Worm (Caenorhabditis elegans) whole organism, early embryonic: Measurements from ENCODE around the gene nas-19.

Source experiments
- B0310.2 ChIP-seq: sonication (generic microtip); optimal IDR thresholded peaks from 2 replicates; lab custom pipeline; 2016; ENCODE audit warnings: mild to moderate bottlenecking, missing genetic modification characterization, missing compliant biosample characterization
- F13C5.2 ChIP-seq: sonication (generic microtip); optimal IDR thresholded peaks from 2 replicates; lab custom pipeline; 2017; ENCODE audit warnings: mild to moderate bottlenecking, missing genetic modification characterization, inconsistent platforms, missing compliant biosample characterization
- aly-1 ChIP-seq: sonication (generic microtip); optimal IDR thresholded peaks from 2 replicates; lab custom pipeline; 2016; ENCODE audit warnings: missing genetic modification characterization, missing compliant biosample characterization
- ama-1 ChIP-seq: fragments of 150-350 bp; optimal IDR thresholded peaks from 2 replicates; lab custom pipeline; 2014
- ceh-13 ChIP-seq: fragments of 200-800 bp; sonication (Bioruptor generic); optimal IDR thresholded peaks from 2 replicates; lab custom pipeline; 2018; ENCODE audit warnings: mild to moderate bottlenecking, missing genetic modification characterization, missing compliant biosample characterization
- ceh-36 ChIP-seq: sonication (generic microtip); optimal IDR thresholded peaks from 2 replicates; lab custom pipeline; 2016; ENCODE audit warnings: missing genetic modification characterization, inconsistent platforms, missing compliant biosample characterization
- ets-7 ChIP-seq: sonication (generic microtip); optimal IDR thresholded peaks from 2 replicates; lab custom pipeline; 2016; ENCODE audit warnings: missing genotype, missing genetic modification characterization, missing compliant biosample characterization
- flt-1 ChIP-seq: fragments of 200-800 bp; sonication (Bioruptor generic); IDR thresholded peaks from 2 replicates; pipeline ENCODE4 v1.3.6; 2022; ENCODE audit warnings: missing genetic modification characterization, missing compliant biosample characterization
- hmbx-1 ChIP-seq: sonication (generic microtip); optimal IDR thresholded peaks from 2 replicates; lab custom pipeline; 2016; ENCODE audit warnings: mild to moderate bottlenecking, missing genetic modification characterization, missing compliant biosample characterization
- hmg-4 ChIP-seq: fragments of 200-800 bp; sonication (Bioruptor generic); optimal IDR thresholded peaks from 2 replicates; lab custom pipeline; 2018; ENCODE audit warnings: mild to moderate bottlenecking, missing genetic modification characterization, missing compliant biosample characterization
- hnd-1 ChIP-seq: sonication (generic microtip); optimal IDR thresholded peaks from 2 replicates; lab custom pipeline; 2016; ENCODE audit warnings: missing genetic modification characterization, missing compliant biosample characterization
- pes-1 ChIP-seq: fragments of 200-800 bp; sonication (Bioruptor generic); IDR thresholded peaks from 2 replicates; pipeline ENCODE4 v1.3.6; 2022; ENCODE audit warnings: missing genetic modification reagents, missing genetic modification characterization, missing compliant biosample characterization
- scrt-1 ChIP-seq: fragments of 200-800 bp; sonication (Bioruptor generic); IDR thresholded peaks from 2 replicates; pipeline ENCODE4 v1.3.6; 2022; ENCODE audit warnings: missing genetic modification characterization, missing compliant biosample characterization
- sea-1 ChIP-seq: fragments of 200-800 bp; sonication (Bioruptor generic); conservative IDR thresholded peaks from 2 replicates; pipeline ENCODE4 v1.3.6; 2022; ENCODE audit warnings: missing genetic modification characterization, missing compliant biosample characterization
- tbx-11 ChIP-seq: fragments of 200-800 bp; sonication (Bioruptor generic); IDR thresholded peaks from 2 replicates; pipeline ENCODE4 v1.3.6; 2022; ENCODE audit warnings: missing genetic modification characterization, missing compliant biosample characterization
- tbx-37 ChIP-seq: fragments of 200-800 bp; sonication (Bioruptor generic); conservative IDR thresholded peaks from 2 replicates; pipeline ENCODE4 v1.3.6; 2022; ENCODE audit warnings: missing genetic modification reagents, missing genetic modification characterization, missing compliant biosample characterization
- tra-4 ChIP-seq: sonication (generic microtip); optimal IDR thresholded peaks from 2 replicates; lab custom pipeline; 2017; ENCODE audit warnings: missing genetic modification characterization, missing compliant biosample characterization

Gene nas-19

ce11 chrV:11402610-11403009, at the start of gene nas-19:
nas-19 (minus strand) TSS chrV:11402710.
- no peak for TF ChIP-seq ets-7 (tag; lab: Kevin White, UChicago)
- no peak for TF ChIP-seq hmg-4 (GFP tag; lab: Kevin White, UChicago)
- TF ChIP-seq tra-4 (tag; lab: Kevin White, UChicago), result no peak
- no peak for TF ChIP-seq flt-1 (GFP tag; lab: Robert Waterston, UW)

ce11 chrV:11450257-11450656, 47.7 kb upstream of the nas-19 start, which contains the start of gene col-156:
col-156 (minus strand) TSS chrV:11450357.
- TF ChIP-seq aly-1 (no peak), ceh-36 (no peak)

- TF ChIP-seq tbx-37 (no peak), F13C5.2 (tag; lab: Kevin White, UChicago) (no peak), scrt-1 (GFP tag; lab: Robert Waterston, UW) (no peak), hmg-4 (GFP tag; lab: Kevin White, UChicago) (no peak)
Observed at ce11 chrV:11449404-11449803, 46.9 kb upstream of the nas-19 start.

- TF ChIP-seq aly-1, result no peak
- TF ChIP-seq hmg-4 (GFP tag; lab: Kevin White, UChicago), result no peak
- no peak for TF ChIP-seq pes-1 (GFP tag; lab: Robert Waterston, UW)
- TF ChIP-seq sea-1 (GFP tag; lab: Robert Waterston, UW), result no peak
- TF ChIP-seq ama-1, result no peak
- TF ChIP-seq F13C5.2 (tag; lab: Kevin White, UChicago), result no peak
- TF ChIP-seq ceh-36, result no peak
- TF ChIP-seq hmbx-1 (tag; lab: Kevin White, UChicago), result no peak
- TF ChIP-seq B0310.2, result no peak
- no peak for TF ChIP-seq tbx-11
- TF ChIP-seq hnd-1 (tag; lab: Kevin White, UChicago), result no peak
Observed at ce11 chrV:11446297-11446696, 43.8 kb upstream of the nas-19 start, which contains the start of gene mig-17. mig-17 (plus strand) TSS chrV:11446685.

- TF ChIP-seq B0310.2 (no peak), hmg-4 (GFP tag; lab: Kevin White, UChicago) (peak; percentile 25)
Observed at ce11 chrV:11445375-11445774, 42.9 kb upstream of the nas-19 start.

ce11 chrV:11443503-11443902, 41.0 kb upstream of the nas-19 start, which contains the start of gene F57B7.2:
F57B7.2 (minus strand) TSS chrV:11443603.
- no peak for TF ChIP-seq B0310.2
- TF ChIP-seq F13C5.2 (tag; lab: Kevin White, UChicago), result no peak
- no peak for TF ChIP-seq tbx-11
- TF ChIP-seq hnd-1 (tag; lab: Kevin White, UChicago), result no peak
- TF ChIP-seq pes-1 (GFP tag; lab: Robert Waterston, UW), result no peak
- no peak for TF ChIP-seq hmbx-1 (tag; lab: Kevin White, UChicago)
- TF ChIP-seq hmg-4 (GFP tag; lab: Kevin White, UChicago), result no peak
- TF ChIP-seq aly-1, result no peak
- no peak for TF ChIP-seq scrt-1 (GFP tag; lab: Robert Waterston, UW)
- TF ChIP-seq sea-1 (GFP tag; lab: Robert Waterston, UW), result no peak
- no peak for TF ChIP-seq tra-4 (tag; lab: Kevin White, UChicago)
- no peak for TF ChIP-seq ceh-36
- no peak for TF ChIP-seq ceh-13
- TF ChIP-seq flt-1 (GFP tag; lab: Robert Waterston, UW), result no peak
- no peak for TF ChIP-seq ets-7 (tag; lab: Kevin White, UChicago)
- no peak for TF ChIP-seq tbx-37

- TF ChIP-seq pes-1 (GFP tag; lab: Robert Waterston, UW), result no peak
Observed at ce11 chrV:11439202-11439601, 36.7 kb upstream of the nas-19 start.

ce11 chrV:11438464-11438863, 36.0 kb upstream of the nas-19 start, which contains the start of gene dmsr-1:
dmsr-1 (plus strand) TSS chrV:11438764.
- TF ChIP-seq hmbx-1 (tag; lab: Kevin White, UChicago) (no peak), pes-1 (GFP tag; lab: Robert Waterston, UW) (no peak), aly-1 (no peak), ama-1 (no peak)

ce11 chrV:11436407-11436806, 33.9 kb upstream of the nas-19 start:
- no peak for TF ChIP-seq tra-4 (tag; lab: Kevin White, UChicago)
- no peak for TF ChIP-seq B0310.2
- TF ChIP-seq aly-1, result no peak
- no peak for TF ChIP-seq sea-1 (GFP tag; lab: Robert Waterston, UW)
- no peak for TF ChIP-seq ama-1
- TF ChIP-seq scrt-1 (GFP tag; lab: Robert Waterston, UW), result no peak
- no peak for TF ChIP-seq ceh-36
- TF ChIP-seq ets-7 (tag; lab: Kevin White, UChicago), result no peak
- no peak for TF ChIP-seq hmbx-1 (tag; lab: Kevin White, UChicago)
- no peak for TF ChIP-seq hnd-1 (tag; lab: Kevin White, UChicago)
- TF ChIP-seq ceh-13, result no peak
- no peak for TF ChIP-seq tbx-11
- no peak for TF ChIP-seq hmg-4 (GFP tag; lab: Kevin White, UChicago)
- TF ChIP-seq flt-1 (GFP tag; lab: Robert Waterston, UW), result no peak

- TF ChIP-seq aly-1 (no peak), sea-1 (GFP tag; lab: Robert Waterston, UW) (no peak), scrt-1 (GFP tag; lab: Robert Waterston, UW) (no peak), hmbx-1 (tag; lab: Kevin White, UChicago) (no peak), pes-1 (GFP tag; lab: Robert Waterston, UW) (no peak), flt-1 (GFP tag; lab: Robert Waterston, UW) (no peak), ets-7 (tag; lab: Kevin White, UChicago) (no peak)
Observed at ce11 chrV:11435242-11435641, 32.7 kb upstream of the nas-19 start.
